Worm (Caenorhabditis elegans) whole organism, late embryonic: ENCODE results near the gene col-94.
"Not testable (repeated sequence)": the region's sequence is repeated elsewhere in the genome, so short reads cannot be mapped to it uniquely, and the experiment has no call there.

Experiments used
- K09A11.1 ChIP-seq: sonication (generic microtip); optimal IDR thresholded peaks from 2 replicates; lab custom pipeline; 2017; ENCODE audit warnings: antibody characterized with exemption, mild to moderate bottlenecking, missing genetic modification characterization, missing compliant biosample characterization; ENCODE audit not compliant: insufficient read depth
- T23F11.4 ChIP-seq: fragments of 200-800 bp; sonication (Bioruptor generic); optimal IDR thresholded peaks from 2 replicates; lab custom pipeline; 2018; ENCODE audit warnings: mild to moderate bottlenecking, missing genetic modification characterization, missing compliant biosample characterization
- Y22D7AL.16 ChIP-seq: sonication (generic microtip); optimal IDR thresholded peaks from 2 replicates; lab custom pipeline; 2016; ENCODE audit warnings: missing genetic modification characterization, missing compliant biosample characterization
- ceh-18 ChIP-seq: sonication (generic microtip); optimal IDR thresholded peaks from 2 replicates; lab custom pipeline; 2016; ENCODE audit warnings: missing genetic modification characterization, missing compliant biosample characterization
- ceh-19 ChIP-seq: fragments of 200-800 bp; sonication (Bioruptor generic); optimal IDR thresholded peaks from 2 replicates; lab custom pipeline; 2018; ENCODE audit warnings: mild to moderate bottlenecking, missing genetic modification characterization, missing compliant biosample characterization
- ceh-22 ChIP-seq: sonication (generic microtip); optimal IDR thresholded peaks from 2 replicates; lab custom pipeline; 2017; ENCODE audit warnings: missing biosample characterization, missing genetic modification characterization
- ceh-31 ChIP-seq: sonication (generic microtip); optimal IDR thresholded peaks from 2 replicates; lab custom pipeline; 2016; ENCODE audit warnings: missing genetic modification characterization, missing compliant biosample characterization
- ceh-34 ChIP-seq: sonication (generic microtip); optimal IDR thresholded peaks from 2 replicates; lab custom pipeline; 2016; ENCODE audit warnings: mild to moderate bottlenecking, missing genetic modification characterization, missing compliant biosample characterization
- che-1 ChIP-seq: sonication (generic microtip); optimal IDR thresholded peaks from 2 replicates; lab custom pipeline; 2016; ENCODE audit warnings: mild to moderate bottlenecking, missing genetic modification characterization, missing compliant biosample characterization
- dve-1 ChIP-seq: sonication (generic microtip); optimal IDR thresholded peaks from 2 replicates; lab custom pipeline; 2017; ENCODE audit warnings: antibody characterized with exemption, mild to moderate bottlenecking, missing genetic modification characterization, missing compliant biosample characterization
- elt-2 ChIP-seq: sonication (generic microtip); optimal IDR thresholded peaks from 2 replicates; lab custom pipeline; 2016; ENCODE audit warnings: missing genetic modification reagents, missing genetic modification characterization, missing compliant biosample characterization
- eyg-1 ChIP-seq: sonication (generic microtip); optimal IDR thresholded peaks from 2 replicates; lab custom pipeline; 2016; ENCODE audit warnings: missing genotype, missing genetic modification characterization, missing compliant biosample characterization
- fax-1 ChIP-seq: sonication (generic microtip); optimal IDR thresholded peaks from 2 replicates; lab custom pipeline; 2016; ENCODE audit warnings: missing genotype, missing genetic modification characterization, missing compliant biosample characterization
- fkh-10 ChIP-seq: fragments of 150-350 bp; optimal IDR thresholded peaks from 2 replicates; lab custom pipeline; 2014; ENCODE audit warnings: missing biosample characterization, missing genetic modification reagents, missing genetic modification characterization
- fkh-6 ChIP-seq: sonication (generic microtip); optimal IDR thresholded peaks from 2 replicates; lab custom pipeline; 2016; ENCODE audit warnings: missing genetic modification characterization, missing compliant biosample characterization
- hlh-13 ChIP-seq: fragments of 200-800 bp; sonication (Bioruptor generic); optimal IDR thresholded peaks from 2 replicates; lab custom pipeline; 2018; ENCODE audit warnings: mild to moderate bottlenecking, missing genetic modification characterization, missing compliant biosample characterization
- lim-6 ChIP-seq: sonication (generic microtip); optimal IDR thresholded peaks from 2 replicates; lab custom pipeline; 2016; ENCODE audit warnings: missing genetic modification characterization, missing compliant biosample characterization
- lin-11 ChIP-seq: fragments of 200-800 bp; sonication (Bioruptor generic); optimal IDR thresholded peaks from 2 replicates; lab custom pipeline; 2018; ENCODE audit warnings: mild to moderate bottlenecking, missing genetic modification characterization, missing compliant biosample characterization
- mec-3 ChIP-seq: sonication (generic microtip); optimal IDR thresholded peaks from 2 replicates; lab custom pipeline; 2016; ENCODE audit warnings: borderline replicate concordance, missing genetic modification characterization, missing compliant biosample characterization
- nfya-1 ChIP-seq: sonication (generic microtip); optimal IDR thresholded peaks from 2 replicates; lab custom pipeline; 2017; ENCODE audit warnings: missing genetic modification characterization, mild to moderate bottlenecking, missing compliant biosample characterization, antibody characterized with exemption, moderate library complexity
- npax-4 ChIP-seq: sonication (generic microtip); optimal IDR thresholded peaks from 2 replicates; lab custom pipeline; 2016; ENCODE audit warnings: missing genetic modification characterization, missing compliant biosample characterization
- odd-2 ChIP-seq: sonication (generic microtip); optimal IDR thresholded peaks from 2 replicates; lab custom pipeline; 2017; ENCODE audit warnings: antibody characterized with exemption, mild to moderate bottlenecking, missing genetic modification characterization, missing compliant biosample characterization
- pag-3 ChIP-seq: sonication (generic microtip); optimal IDR thresholded peaks from 2 replicates; lab custom pipeline; 2016; ENCODE audit warnings: missing compliant biosample characterization, missing genetic modification characterization, borderline replicate concordance
- pat-9 ChIP-seq: fragments of 200-800 bp; sonication (Bioruptor generic); optimal IDR thresholded peaks from 2 replicates; lab custom pipeline; 2018; ENCODE audit warnings: mild to moderate bottlenecking, missing genetic modification characterization, moderate library complexity, missing compliant biosample characterization
- pax-1 ChIP-seq: fragments of 150-350 bp; optimal IDR thresholded peaks from 2 replicates; lab custom pipeline; 2014; ENCODE audit warnings: missing biosample characterization, missing genetic modification characterization
- pha-2 ChIP-seq: sonication (generic microtip); optimal IDR thresholded peaks from 2 replicates; lab custom pipeline; 2017; ENCODE audit warnings: mild to moderate bottlenecking, missing genetic modification characterization, missing compliant biosample characterization
- pqm-1 ChIP-seq: sonication (generic microtip); optimal IDR thresholded peaks from 2 replicates; lab custom pipeline; 2016; ENCODE audit warnings: missing genetic modification characterization, missing compliant biosample characterization
- rnt-1 ChIP-seq: sonication (generic microtip); optimal IDR thresholded peaks from 2 replicates; lab custom pipeline; 2016; ENCODE audit warnings: missing genetic modification characterization, missing compliant biosample characterization
- sox-4 ChIP-seq: sonication (generic microtip); optimal IDR thresholded peaks from 2 replicates; lab custom pipeline; 2017; ENCODE audit warnings: mild to moderate bottlenecking, missing genetic modification characterization, inconsistent platforms, missing compliant biosample characterization
- syd-9 ChIP-seq: sonication (generic microtip); optimal IDR thresholded peaks from 2 replicates; lab custom pipeline; 2016; ENCODE audit warnings: mild to moderate bottlenecking, missing genetic modification characterization, moderate library complexity, missing compliant biosample characterization
- tbx-2 ChIP-seq: sonication (generic microtip); optimal IDR thresholded peaks from 2 replicates; lab custom pipeline; 2016; ENCODE audit warnings: missing genetic modification characterization, missing compliant biosample characterization
- tbx-7 ChIP-seq: sonication (generic microtip); optimal IDR thresholded peaks from 2 replicates; lab custom pipeline; 2016; ENCODE audit warnings: missing genotype, missing genetic modification characterization, missing compliant biosample characterization
- ttx-3 ChIP-seq: sonication (generic microtip); optimal IDR thresholded peaks from 2 replicates; lab custom pipeline; 2016; ENCODE audit warnings: missing genetic modification reagents, missing genetic modification characterization, missing compliant biosample characterization
- ztf-16 ChIP-seq: sonication (generic microtip); optimal IDR thresholded peaks from 2 replicates; lab custom pipeline; 2017; ENCODE audit warnings: missing genetic modification characterization, missing compliant biosample characterization

Gene col-94

DNA sequence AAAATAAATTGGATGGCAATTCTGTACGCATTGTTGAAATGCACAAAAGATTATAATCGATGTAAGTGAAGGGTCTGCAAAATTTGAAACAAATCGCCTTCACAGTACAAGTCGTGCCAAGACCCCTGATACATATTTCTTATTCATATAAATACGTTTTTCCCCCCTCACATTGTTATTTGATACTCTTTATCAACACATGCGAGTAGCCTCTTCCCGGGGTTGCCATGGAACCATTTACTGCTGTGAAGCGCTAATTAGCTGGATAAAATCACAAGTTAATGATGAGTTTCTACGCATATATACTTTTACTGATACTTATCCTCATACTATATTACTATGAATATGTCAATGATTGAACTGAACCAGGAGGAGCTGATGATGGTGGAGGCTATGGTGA is 43.6 kb upstream of the col-94 start, which contains the start of gene Y48A6B.14:
Y48A6B.14 (plus strand) TSS at position 301 of the 400 bp plus-strand sequence.
- TF ChIP-seq npax-4: no peak
- TF ChIP-seq pax-1 (tag; lab: Kevin White, UChicago): no peak
- TF ChIP-seq nfya-1 (tag; lab: Kevin White, UChicago): no peak
- TF ChIP-seq ttx-3: no peak
- TF ChIP-seq syd-9: no peak
- TF ChIP-seq K09A11.1 (tag; lab: Kevin White, UChicago): no peak
- TF ChIP-seq ceh-31 (tag; lab: Kevin White, UChicago): no peak
- no peak for TF ChIP-seq T23F11.4
- no peak for TF ChIP-seq Y22D7AL.16
- no peak for TF ChIP-seq tbx-2 (tag; lab: Kevin White, UChicago)
- TF ChIP-seq rnt-1 (tag; lab: Kevin White, UChicago): no peak
- no peak for TF ChIP-seq tbx-7 (tag; lab: Kevin White, UChicago)
- no peak for TF ChIP-seq che-1
- TF ChIP-seq dve-1: no peak

DNA sequence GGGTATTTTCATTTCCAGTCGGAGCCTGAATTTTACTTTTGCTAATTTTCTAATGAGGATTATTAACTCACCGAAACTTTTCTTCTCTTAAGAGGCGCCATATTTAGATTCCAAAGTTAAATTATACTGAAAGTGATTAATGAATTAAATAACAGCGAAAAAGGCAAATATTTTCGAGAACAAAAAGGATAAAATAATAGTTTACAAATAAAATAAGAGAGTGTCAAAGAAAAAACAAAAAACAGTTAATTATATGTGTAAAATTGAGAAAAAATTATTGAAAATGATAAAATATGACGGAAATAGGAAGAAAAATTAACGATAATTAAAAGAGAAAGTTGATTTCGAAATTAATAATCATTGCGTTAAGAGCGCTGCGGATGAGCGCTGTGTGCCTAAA is 41.7 kb upstream of the col-94 start, which contains the start of gene Y48A6B.8:
Y48A6B.8 (minus strand) TSS at position 101 of the 400 bp plus-strand sequence.
- not testable (repeated sequence) for TF ChIP-seq odd-2 (tag; lab: Kevin White, UChicago); ceh-19 (GFP tag; lab: Kevin White, UChicago); eyg-1 (tag; lab: Kevin White, UChicago)

ce11 chrIII:11026516-11027048 is 38.9 kb upstream of the col-94 start, which contains the start of gene Y48A6B.7:
TSS of gene Y48A6B.7 (minus strand) at chrIII:11026566.
- TF ChIP-seq pha-2 (tag; lab: Kevin White, UChicago) (no peak), elt-2 (tag; lab: Kevin White, UChicago) (peak; percentile 58), pqm-1 (tag; lab: Kevin White, UChicago) (peak; percentile 62)

DNA sequence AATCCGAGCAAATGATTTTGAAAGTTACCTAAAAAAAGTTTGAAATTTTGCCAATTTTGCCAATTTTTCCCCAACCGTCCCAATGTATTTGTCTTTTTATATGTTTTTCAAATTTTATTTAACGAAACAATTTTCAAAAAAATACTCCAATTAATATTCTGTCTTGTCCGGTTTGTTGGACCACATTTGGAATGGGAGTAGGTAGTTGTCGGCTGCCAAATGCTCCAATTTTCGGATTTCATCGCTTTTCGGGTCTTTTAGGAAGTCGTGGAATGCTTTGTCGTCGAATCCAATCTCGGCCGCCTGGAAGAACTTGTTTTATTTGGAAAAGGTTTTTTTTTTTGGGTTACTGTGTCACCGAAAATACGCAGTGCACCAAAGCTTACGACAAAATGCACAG is 37.5 kb upstream of the col-94 start:
- TF ChIP-seq syd-9 (no peak), hlh-13 (GFP tag; lab: Kevin White, UChicago) (no peak), nfya-1 (tag; lab: Kevin White, UChicago) (no peak), pag-3 (no peak)
- TF ChIP-seq, all 69 proteins: peak for 0

ce11 chrIII:11022278-11022677 is 34.6 kb upstream of the col-94 start:
- TF ChIP-seq dve-1 (no peak), pat-9 (tag; lab: Kevin White, UChicago) (no peak), fkh-10 (GFP tag; lab: Kevin White, UChicago) (no peak), rnt-1 (tag; lab: Kevin White, UChicago) (no peak), ceh-22 (tag; lab: Kevin White, UChicago) (no peak), lin-11 (no peak), ztf-16 (tag; lab: Kevin White, UChicago) (no peak), lim-6 (no peak), fkh-6 (no peak), ceh-18 (no peak), fax-1 (tag; lab: Kevin White, UChicago) (no peak), mec-3 (no peak), ceh-34 (tag; lab: Kevin White, UChicago) (no peak), sox-4 (no peak)
- TF ChIP-seq, all 69 proteins: peak for 0
